Fruit fly (Drosophila melanogaster) S2 (cell line): ENCODE measurements around the gene Hph.

Source experiments
- CG8478 ChIP-seq: fragments of >200 bp; optimal IDR thresholded peaks from 2 replicates; lab custom pipeline; 2018
- CTCF ChIP-seq, 2 experiments: fragments of >200 bp; optimal IDR thresholded peaks; 2 replicates each; lab custom pipeline; 2018

- TF ChIP-seq CTCF (optimal IDR thresholded peaks at IDR 0.05; lab: Kevin White, UChicago) (no peak), CG8478 (lab: Kevin White, UChicago) (no peak)
Observed at dm6 chr3R:5257147-5257487, 280 bp downstream of the Hph start.
